Worm (Caenorhabditis elegans): ENCODE data around the gene Y38A10A.2.
"Not testable (repeated sequence)": the region's sequence is repeated elsewhere in the genome, so short reads cannot be mapped to it uniquely, and the experiment has no call there.

Gene Y38A10A.2

DNA sequence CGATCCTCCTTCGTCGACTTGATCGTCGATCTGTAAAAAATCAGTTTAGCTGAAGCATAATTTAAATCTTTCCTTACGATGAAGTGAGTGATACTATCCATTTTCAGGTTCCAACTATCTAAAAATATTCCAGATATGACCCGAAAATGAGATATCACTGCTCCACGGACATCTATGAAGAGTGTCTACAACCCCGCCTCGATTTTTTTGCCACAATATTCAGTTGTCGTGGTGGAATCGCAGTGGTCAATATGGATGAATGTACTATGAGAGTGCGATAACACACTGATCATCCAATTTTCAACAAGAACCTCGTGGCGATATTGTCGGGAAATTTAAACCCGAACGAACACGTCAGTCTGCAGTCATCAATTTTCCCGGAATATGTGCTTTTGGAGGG is 21.9 kb downstream of the Y38A10A.2 start, which contains the start of gene R01B10.2:
Gene R01B10.2, minus strand, starts transcription at position 101 of the 400 bp plus-strand sequence.
- no peak for TF ChIP-seq lin-13 (GFP tag; optimal IDR thresholded peaks at IDR 0.05)
- no peak for TF ChIP-seq nhr-11 (tag; optimal IDR thresholded peaks at IDR 0.05)
- no peak for TF ChIP-seq snpc-4 (tag; optimal IDR thresholded peaks at IDR 0.05)
- TF ChIP-seq irx-1 (tag; optimal IDR thresholded peaks at IDR 0.05), result no peak
- no peak for TF ChIP-seq mdl-1 (tag; optimal IDR thresholded peaks at IDR 0.05)
- no peak for TF ChIP-seq ceh-88 (GFP tag; IDR thresholded peaks at IDR 0.05)
- TF ChIP-seq egl-27 (tag; optimal IDR thresholded peaks at IDR 0.05), result no peak
- TF ChIP-seq zag-1 (tag; optimal IDR thresholded peaks at IDR 0.05), result no peak
- no peak for TF ChIP-seq ztf-11 (tag; optimal IDR thresholded peaks at IDR 0.05)
- no peak for TF ChIP-seq ces-1 (GFP tag; optimal IDR thresholded peaks at IDR 0.05)
- no peak for TF ChIP-seq C34B4.2 (tag; optimal IDR thresholded peaks at IDR 0.05)
- TF ChIP-seq tbx-2 (tag; optimal IDR thresholded peaks at IDR 0.05), result no peak
- no peak for TF ChIP-seq C16A3.4 (tag; optimal IDR thresholded peaks at IDR 0.05)
- TF ChIP-seq swsn-7 (tag; optimal IDR thresholded peaks at IDR 0.05), result no peak

DNA sequence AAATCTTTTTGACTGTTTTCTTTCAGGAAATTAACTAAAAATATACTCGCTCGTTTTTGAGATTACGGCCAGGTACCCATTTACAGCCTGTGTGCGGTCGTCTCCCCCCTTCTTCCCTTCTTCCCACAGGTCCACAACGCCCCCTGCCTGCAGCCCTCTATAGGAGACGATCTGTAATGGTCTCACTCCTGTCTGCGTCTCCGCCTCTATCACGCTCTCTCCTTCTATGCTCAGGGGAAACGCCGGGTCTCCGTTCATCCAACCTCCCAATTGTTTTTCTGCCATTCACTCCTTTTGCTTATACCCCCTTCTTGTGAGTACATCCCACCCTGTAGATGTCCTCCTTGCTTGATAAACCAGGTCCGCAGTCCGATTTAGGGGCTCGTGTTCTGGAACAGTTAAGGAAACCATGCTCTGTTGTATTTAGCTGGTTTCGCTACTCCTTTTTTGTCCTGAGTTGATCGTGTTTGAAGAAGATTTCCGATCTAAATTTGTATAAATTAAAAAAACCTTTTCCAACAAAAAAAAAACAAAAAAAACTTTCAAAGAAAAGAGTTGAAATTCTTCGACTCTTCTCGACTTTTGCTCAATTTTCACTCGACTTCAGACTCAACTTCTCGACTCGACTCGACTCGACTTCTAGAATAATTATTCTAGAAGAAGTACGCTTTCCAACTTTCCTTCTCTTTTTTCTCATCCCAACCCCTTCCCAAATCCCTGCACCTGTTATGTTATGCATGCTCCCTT is 24.7 kb downstream of the Y38A10A.2 start, which contains the start of gene F29G9.1:
Gene F29G9.1, plus strand, starts transcription at position 697 of the 747 bp plus-strand sequence.
- TF ChIP-seq lin-13 (GFP tag; optimal IDR thresholded peaks at IDR 0.05); fkh-4 (tag; optimal IDR thresholded peaks at IDR 0.05; ENCODE audit: borderline replicate concordance); nhr-11 (tag; optimal IDR thresholded peaks at IDR 0.05): not testable (repeated sequence)

DNA sequence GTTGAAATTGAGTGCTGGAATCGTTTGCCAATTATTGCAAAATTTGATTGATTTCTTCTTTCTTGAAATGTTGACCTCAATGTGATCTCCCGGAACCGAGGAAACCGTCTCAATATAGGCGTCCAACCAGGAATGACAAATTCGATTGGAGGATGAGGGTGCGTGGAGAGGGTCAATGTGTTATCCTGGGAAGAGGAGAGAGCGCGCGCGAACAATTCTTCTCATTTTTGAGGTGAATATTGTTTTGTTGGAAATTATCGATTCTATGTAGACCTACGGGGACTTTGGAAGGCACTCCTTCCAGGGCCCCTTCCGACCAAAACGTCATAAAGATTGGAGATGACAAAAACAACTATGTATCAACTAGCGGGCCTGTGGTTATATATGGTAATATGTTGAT is 26.7 kb downstream of the Y38A10A.2 start:
- TF ChIP-seq nhr-237 (tag; optimal IDR thresholded peaks at IDR 0.05) (no peak), unc-86 (tag; optimal IDR thresholded peaks at IDR 0.05) (no peak), ceh-88 (GFP tag; IDR thresholded peaks at IDR 0.05) (no peak), C04F5.9 (tag; optimal IDR thresholded peaks at IDR 0.05) (no peak), nhr-85 (tag) (no peak), skn-1 (tag; optimal IDR thresholded peaks at IDR 0.05) (no peak), sox-4 (tag; optimal IDR thresholded peaks at IDR 0.05) (no peak), ceh-82 (tag; optimal IDR thresholded peaks at IDR 0.05) (no peak), blmp-1 (tag; optimal IDR thresholded peaks at IDR 0.05) (no peak), xbp-1 (tag; optimal IDR thresholded peaks at IDR 0.05) (no peak), nhr-47 (tag; optimal IDR thresholded peaks at IDR 0.05) (no peak), lin-15B (tag; optimal IDR thresholded peaks at IDR 0.05) (no peak), mef-2 (tag; optimal IDR thresholded peaks at IDR 0.05) (no peak), dpl-1 (GFP tag; optimal IDR thresholded peaks at IDR 0.05) (no peak), efl-1 (optimal IDR thresholded peaks at IDR 0.05) (no peak), efl-1 (GFP tag; optimal IDR thresholded peaks at IDR 0.05 in 1 of 2) (no peak), lir-3 (tag; optimal IDR thresholded peaks at IDR 0.05; ENCODE audit: poor library complexity) (no peak), lin-35 (GFP tag; optimal IDR thresholded peaks at IDR 0.05) (no peak), hpl-2 (GFP tag; optimal IDR thresholded peaks at IDR 0.05) (no peak)

DNA sequence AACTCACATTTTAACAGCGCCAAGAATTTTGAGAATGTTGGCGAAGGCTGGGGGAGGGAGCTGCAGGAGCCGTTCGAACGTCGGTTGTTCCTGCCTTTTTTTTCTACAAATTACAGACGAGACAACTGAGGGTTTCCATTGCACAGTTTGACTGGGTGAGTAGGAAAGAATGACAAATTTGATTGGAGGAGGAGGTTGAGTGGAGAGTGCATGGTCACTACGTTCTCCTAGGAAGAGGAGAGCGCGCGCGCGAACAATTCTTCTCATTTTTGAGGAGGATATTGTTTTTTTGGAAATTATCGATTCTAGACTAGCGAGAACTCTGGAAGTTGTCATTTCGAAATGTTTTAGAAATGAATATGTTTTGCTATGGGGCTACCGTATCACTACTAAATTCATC is 28.5 kb downstream of the Y38A10A.2 start, which contains the start of gene dhs-17:
Gene dhs-17, minus strand, starts transcription at position 101 of the 400 bp plus-strand sequence.
- no peak for TF ChIP-seq lin-39 (tag; optimal IDR thresholded peaks at IDR 0.05)
- no peak for TF ChIP-seq elt-3 (tag; optimal IDR thresholded peaks at IDR 0.05)
- TF ChIP-seq vab-15 (tag; optimal IDR thresholded peaks at IDR 0.05), result no peak
- no peak for TF ChIP-seq Y116A8C.19 (tag; optimal IDR thresholded peaks at IDR 0.05; ENCODE audit: borderline replicate concordance)
- TF ChIP-seq mdl-1 (tag; optimal IDR thresholded peaks at IDR 0.05), result no peak
- no peak for TF ChIP-seq unc-130 (tag; optimal IDR thresholded peaks at IDR 0.05)
- TF ChIP-seq ceh-90 (tag; optimal IDR thresholded peaks at IDR 0.05), result no peak
- no peak for TF ChIP-seq fos-1 (tag; optimal IDR thresholded peaks at IDR 0.05)
- TF ChIP-seq hlh-4 (tag; optimal IDR thresholded peaks at IDR 0.05), result no peak
- no peak for TF ChIP-seq lsy-2 (tag; optimal IDR thresholded peaks at IDR 0.05)
- TF ChIP-seq fkh-4 (tag; optimal IDR thresholded peaks at IDR 0.05; ENCODE audit: borderline replicate concordance), result no peak
- TF ChIP-seq nhr-20 (tag; optimal IDR thresholded peaks at IDR 0.05), result no peak
- no peak for TF ChIP-seq nhr-85 (tag)
- TF ChIP-seq ceh-82 (tag; optimal IDR thresholded peaks at IDR 0.05), result no peak
- TF ChIP-seq lin-15B (tag; optimal IDR thresholded peaks at IDR 0.05), result no peak
- no peak for TF ChIP-seq fkh-10 (GFP tag; optimal IDR thresholded peaks at IDR 0.05)
- no peak for TF ChIP-seq nhr-19 (GFP tag; conservative IDR thresholded peaks at IDR 0.05)
- no peak for TF ChIP-seq sox-4 (tag; optimal IDR thresholded peaks at IDR 0.05)

Measured in whole organism, L1 larva.